Fruit fly (Drosophila melanogaster) whole organism, embryonic: Measurements from ENCODE around the gene Acn.

Experiments
- CG10959 ChIP-seq: fragments of 200-800 bp; sonication (Bioruptor generic); IDR thresholded peaks from 2 replicates; pipeline ENCODE4 v1.3.6; 2022; ENCODE audit warnings: missing biosample characterization, missing genetic modification characterization
- CG11093 ChIP-seq: fragments of 200-800 bp; sonication (Bioruptor generic); IDR thresholded peaks from 3 replicates; pipeline ENCODE4 v1.3.6; 2022; ENCODE audit warnings: missing biosample characterization, missing genetic modification characterization
- CG12769 ChIP-seq: fragments of 200-800 bp; sonication (Bioruptor generic); optimal IDR thresholded peaks from 2 replicates; lab custom pipeline; 2019; ENCODE audit warnings: missing biosample characterization, mild to moderate bottlenecking, missing genetic modification characterization, moderate library complexity
- CG13894 ChIP-seq: fragments of 200-800 bp; sonication (Bioruptor generic); optimal IDR thresholded peaks from 3 replicates; lab custom pipeline; 2018; ENCODE audit warnings: missing biosample characterization, mild to moderate bottlenecking, missing genetic modification characterization, moderate library complexity
- CG16863 ChIP-seq: fragments of 200-800 bp; sonication (Bioruptor generic); optimal IDR thresholded peaks from 3 replicates; lab custom pipeline; 2016; ENCODE audit warnings: missing biosample characterization, missing genetic modification characterization
- CG17328 ChIP-seq: fragments of 200-800 bp; sonication (Bioruptor generic); IDR thresholded peaks from 2 replicates; pipeline ENCODE4 v1.3.6; 2022; ENCODE audit warnings: missing biosample characterization, missing genetic modification characterization
- CG2678 ChIP-seq: fragments of 200-800 bp; sonication (Bioruptor generic); optimal IDR thresholded peaks from 3 replicates; lab custom pipeline; 2019; ENCODE audit warnings: missing biosample characterization, mild to moderate bottlenecking, missing genetic modification characterization, moderate library complexity
- CG30020 ChIP-seq: fragments of 200-800 bp; optimal IDR thresholded peaks from 2 replicates; lab custom pipeline; 2019; ENCODE audit warnings: missing biosample characterization, mild to moderate bottlenecking, missing genetic modification characterization, moderate library complexity
- CG34422 ChIP-seq: fragments of 200-800 bp; sonication (Bioruptor generic); IDR thresholded peaks from 3 replicates; pipeline ENCODE4 v1.3.6; 2022; ENCODE audit warnings: missing biosample characterization, missing genetic modification characterization
- CG4282 ChIP-seq: fragments of 200-800 bp; sonication (Bioruptor generic); optimal IDR thresholded peaks from 2 replicates; lab custom pipeline; 2016; ENCODE audit warnings: missing biosample characterization, missing genetic modification characterization
- CG4360 ChIP-seq: fragments of 200-800 bp; sonication (Bioruptor generic); IDR thresholded peaks from 2 replicates; pipeline ENCODE4 v1.3.6; 2022; ENCODE audit warnings: missing biosample characterization, missing genetic modification characterization
- CG7745 ChIP-seq: fragments of 200-800 bp; sonication (Bioruptor generic); optimal IDR thresholded peaks from 2 replicates; lab custom pipeline; 2018; ENCODE audit warnings: missing biosample characterization, mild to moderate bottlenecking, missing genetic modification characterization, moderate library complexity
- Camta ChIP-seq: fragments of 200-800 bp; sonication (Bioruptor generic); optimal IDR thresholded peaks from 2 replicates; lab custom pipeline; 2016; ENCODE audit warnings: missing biosample characterization, missing genetic modification characterization
- Deaf1 ChIP-seq: fragments of 200-800 bp; optimal IDR thresholded peaks from 3 replicates; lab custom pipeline; 2019; ENCODE audit warnings: missing biosample characterization, mild to moderate bottlenecking, missing genetic modification characterization, moderate library complexity
- Gug ChIP-seq: fragments of 200-800 bp; sonication (Bioruptor generic); IDR thresholded peaks from 4 replicates; pipeline ENCODE4 v1.3.6; 2022; ENCODE audit warnings: missing biosample characterization, missing genetic modification characterization
- Hr78 ChIP-seq, 2 experiments: fragments of 200-800 bp in 1 of 2; fragments of >200 bp in 1 of 2; sonication (Bioruptor generic) in 1 of 2; optimal IDR thresholded peaks; 2 replicates each; lab custom pipeline; 2017 to 2019; ENCODE audit warnings: missing biosample characterization in 2 of 2, missing genetic modification characterization in 2 of 2, mild to moderate bottlenecking in 1 of 2, moderate library complexity in 1 of 2
- Lim3 ChIP-seq: fragments of 200-800 bp; sonication (Bioruptor generic); IDR thresholded peaks from 2 replicates; pipeline ENCODE4 v1.3.6; 2022; ENCODE audit warnings: missing biosample characterization, missing genetic modification characterization
- Med ChIP-seq: fragments of 200-800 bp; sonication (Bioruptor generic); peaks from one replicate; lab custom pipeline; 2016; ENCODE audit warnings: missing biosample characterization, missing genetic modification characterization, mild to moderate bottlenecking, inconsistent platforms, moderate library complexity
- Mrtf ChIP-seq: fragments of 200-800 bp; sonication (Bioruptor generic); IDR thresholded peaks from 3 replicates; pipeline ENCODE4 v1.3.6; 2022; ENCODE audit warnings: missing biosample characterization, missing genetic modification characterization
- NK7.1 ChIP-seq: fragments of 200-800 bp; sonication (Bioruptor generic); optimal IDR thresholded peaks from 3 replicates; lab custom pipeline; 2016; ENCODE audit warnings: missing biosample characterization, missing genetic modification characterization
- Nf-YB ChIP-seq: fragments of 200-800 bp; sonication (Bioruptor generic); optimal IDR thresholded peaks from 3 replicates; lab custom pipeline; 2019; ENCODE audit warnings: missing biosample characterization, mild to moderate bottlenecking, missing genetic modification characterization, moderate library complexity
- Nf-YC ChIP-seq: fragments of 200-800 bp; optimal IDR thresholded peaks from 3 replicates; lab custom pipeline; 2019; ENCODE audit warnings: missing biosample characterization, mild to moderate bottlenecking, missing genetic modification characterization, moderate library complexity
- Pdp1 ChIP-seq, 2 experiments: fragments of 200-800 bp; sonication (Bioruptor generic); optimal IDR thresholded peaks; 3 replicates each; lab custom pipeline; 2016; ENCODE audit warnings: missing biosample characterization in 2 of 2, missing genetic modification characterization in 2 of 2, mild to moderate bottlenecking in 1 of 2, moderate library complexity in 1 of 2
- Ptx1 ChIP-seq: fragments of 200-800 bp; sonication (Bioruptor generic); IDR thresholded peaks from 2 replicates; pipeline ENCODE4 v1.3.6; 2022; ENCODE audit warnings: missing biosample characterization, missing genetic modification characterization
- Vsx1 ChIP-seq: fragments of 200-800 bp; sonication (Bioruptor generic); optimal IDR thresholded peaks from 2 replicates; lab custom pipeline; 2017; ENCODE audit warnings: missing biosample characterization, mild to moderate bottlenecking, missing genetic modification characterization, missing genetic modification reagents
- abd-A ChIP-seq: fragments of 200-800 bp; sonication (Bioruptor generic); optimal IDR thresholded peaks from 3 replicates; lab custom pipeline; 2019; ENCODE audit warnings: missing biosample characterization, mild to moderate bottlenecking, missing genetic modification characterization, moderate library complexity
- bigmax ChIP-seq: fragments of 200-800 bp; sonication (Bioruptor generic); optimal IDR thresholded peaks from 2 replicates; lab custom pipeline; 2018; ENCODE audit warnings: missing biosample characterization, mild to moderate bottlenecking, missing genetic modification characterization
- cg ChIP-seq: fragments of 200-800 bp; sonication (Bioruptor generic); optimal IDR thresholded peaks from 3 replicates; lab custom pipeline; 2019; ENCODE audit warnings: missing biosample characterization, mild to moderate bottlenecking, missing genetic modification characterization, moderate library complexity
- chinmo ChIP-seq: fragments of 200-800 bp; sonication (Bioruptor generic); IDR thresholded peaks from 4 replicates; pipeline ENCODE4 v1.3.6; 2022; ENCODE audit warnings: missing biosample characterization, missing genetic modification characterization; ENCODE audit not compliant: partially characterized antibody
- crol ChIP-seq: fragments of 200-800 bp; sonication (Bioruptor generic); IDR thresholded peaks from 2 replicates; pipeline ENCODE4 v1.3.6; 2022; ENCODE audit warnings: missing biosample characterization, missing genetic modification characterization
- en ChIP-seq: fragments of 200-800 bp; sonication (Bioruptor generic); optimal IDR thresholded peaks from 2 replicates; lab custom pipeline; 2016; ENCODE audit warnings: missing biosample characterization, missing genetic modification characterization
- esg ChIP-seq: fragments of 200-800 bp; sonication (Bioruptor generic); conservative IDR thresholded peaks from 2 replicates; pipeline ENCODE4 v1.3.6; 2022; ENCODE audit warnings: missing biosample characterization, missing genetic modification characterization
- exex ChIP-seq: fragments of 200-800 bp; sonication (Bioruptor generic); optimal IDR thresholded peaks from 4 replicates; lab custom pipeline; 2018; ENCODE audit warnings: missing biosample characterization, mild to moderate bottlenecking, missing genetic modification characterization, moderate library complexity
- fd64A ChIP-seq: fragments of 200-800 bp; sonication (Bioruptor generic); optimal IDR thresholded peaks from 3 replicates; lab custom pipeline; 2018; ENCODE audit warnings: missing biosample characterization, mild to moderate bottlenecking, missing genetic modification characterization
- gce ChIP-seq: fragments of 200-800 bp; sonication (Bioruptor generic); IDR thresholded peaks from 3 replicates; pipeline ENCODE4 v1.3.6; 2022; ENCODE audit warnings: missing biosample characterization, missing genetic modification characterization
- grn ChIP-seq: fragments of 200-800 bp; sonication (Bioruptor generic); optimal IDR thresholded peaks from 3 replicates; lab custom pipeline; 2017; ENCODE audit warnings: missing biosample characterization, missing genetic modification characterization
- gsb-n ChIP-seq: fragments of 200-800 bp; sonication (Bioruptor generic); optimal IDR thresholded peaks from 3 replicates; lab custom pipeline; 2018; ENCODE audit warnings: missing biosample characterization, mild to moderate bottlenecking, missing genetic modification characterization
- nerfin-2 ChIP-seq: fragments of 200-800 bp; sonication (Bioruptor generic); IDR thresholded peaks from 2 replicates; pipeline ENCODE4 v1.3.6; 2022; ENCODE audit warnings: missing biosample characterization, missing genetic modification characterization; ENCODE audit not compliant: partially characterized antibody
- oc ChIP-seq: fragments of 200-800 bp; sonication (Bioruptor generic); optimal IDR thresholded peaks from 2 replicates; lab custom pipeline; 2018; ENCODE audit warnings: missing biosample characterization, mild to moderate bottlenecking, missing genetic modification characterization, moderate library complexity
- pho ChIP-seq: fragments of 200-800 bp; sonication (Bioruptor generic); optimal IDR thresholded peaks from 2 replicates; lab custom pipeline; 2016; ENCODE audit warnings: missing biosample characterization, missing genetic modification characterization
- pros ChIP-seq: fragments of 200-800 bp; sonication (Bioruptor generic); optimal IDR thresholded peaks from 3 replicates; lab custom pipeline; 2019; ENCODE audit warnings: missing biosample characterization, mild to moderate bottlenecking, missing genetic modification characterization, moderate library complexity
- sd ChIP-seq: fragments of 200-800 bp; sonication (Bioruptor generic); optimal IDR thresholded peaks from 3 replicates; lab custom pipeline; 2018; ENCODE audit warnings: missing biosample characterization, mild to moderate bottlenecking, missing genetic modification characterization, moderate library complexity
- sens ChIP-seq: fragments of 200-800 bp; sonication (Bioruptor generic); peaks from one replicate; lab custom pipeline; 2016; ENCODE audit warnings: missing biosample characterization, missing genetic modification characterization
- sens-2 ChIP-seq: fragments of 200-800 bp; sonication (Bioruptor generic); IDR thresholded peaks from 2 replicates; pipeline ENCODE4 v1.3.6; 2022; ENCODE audit warnings: missing biosample characterization, missing genetic modification characterization
- seq ChIP-seq: fragments of 200-800 bp; sonication (Bioruptor generic); IDR thresholded peaks from 2 replicates; pipeline ENCODE4 v1.3.6; 2022; ENCODE audit warnings: missing biosample characterization, missing genetic modification characterization
- tll ChIP-seq, 2 experiments: fragments of 200-800 bp in 1 of 2; fragments of >200 bp in 1 of 2; sonication (Bioruptor generic) in 1 of 2; optimal IDR thresholded peaks; 2 replicates each; lab custom pipeline; 2017 to 2019; ENCODE audit warnings: missing biosample characterization in 2 of 2, missing genetic modification characterization in 2 of 2, mild to moderate bottlenecking in 1 of 2, moderate library complexity in 1 of 2
- twi ChIP-seq: fragments of 200-800 bp; optimal IDR thresholded peaks from 2 replicates; lab custom pipeline; 2019; ENCODE audit warnings: missing biosample characterization, mild to moderate bottlenecking, missing genetic modification characterization, moderate library complexity
- vnd ChIP-seq: fragments of 200-800 bp; sonication (Bioruptor generic); IDR thresholded peaks from 3 replicates; pipeline ENCODE4 v1.3.6; 2022; ENCODE audit warnings: missing biosample characterization, missing genetic modification characterization; ENCODE audit not compliant: partially characterized antibody

Acn gene

DNA sequence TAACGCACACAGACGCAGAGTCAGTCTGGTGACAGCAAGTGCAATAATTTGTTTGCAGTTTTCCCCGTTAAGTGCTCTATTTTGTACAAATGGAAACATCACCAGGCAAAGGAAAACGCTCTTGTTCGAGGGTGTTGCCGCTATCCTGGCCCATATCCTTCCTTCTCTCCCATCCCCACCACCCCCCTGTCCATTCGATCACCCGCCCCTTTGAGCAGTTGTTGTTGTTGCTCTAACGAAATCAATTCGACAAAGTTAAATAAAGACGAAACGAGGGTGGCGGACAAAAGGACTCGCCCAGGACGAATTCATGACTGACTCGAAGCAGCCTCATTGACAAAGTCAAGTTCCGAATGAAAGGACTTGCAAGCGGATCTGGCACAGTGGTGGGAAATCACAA, 44.2 kb downstream of the Acn start:
- TF ChIP-seq gsb-n (peak; percentile 51), tll (GFP tag; optimal IDR thresholded peaks at IDR 0.05; lab: Kevin White, UChicago) (peak in 1 of 2 experiments; percentile 44), crol (GFP tag; lab: Robert Waterston, UW) (peak; percentile 68), CG7745 (tag; lab: Kevin White, UChicago) (no peak), CG4360 (GFP tag; lab: Robert Waterston, UW) (peak; percentile 73), pros (peak; percentile 61), esg (no peak)
- TF ChIP-seq, all 482 proteins: peak for 5

DNA sequence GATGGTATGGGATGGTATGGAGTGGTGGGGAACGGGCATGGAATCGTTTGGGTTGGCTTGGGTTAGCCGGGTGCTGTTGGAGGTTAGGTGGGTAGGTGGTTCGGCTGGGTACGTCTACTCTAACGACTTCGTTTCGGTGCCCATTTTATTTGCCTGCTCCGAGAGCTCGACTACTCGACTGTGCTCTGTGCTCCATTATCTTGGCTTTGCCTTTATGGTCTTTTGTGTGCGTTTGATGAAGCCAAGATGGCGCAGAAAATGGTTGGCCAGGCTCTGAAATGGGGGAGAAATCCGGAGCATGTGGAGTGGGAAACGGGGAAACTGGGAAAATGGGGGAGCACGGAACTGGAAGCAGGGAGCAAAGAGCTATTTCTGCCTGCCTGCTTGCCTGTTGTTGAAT, 48.7 kb downstream of the Acn start:
- no peak for TF ChIP-seq CG10959 (GFP tag; lab: Robert Waterston, UW)
- 0 out of 3 replicates have a peak, but pooled peaks have one; percentile 13 for TF ChIP-seq Mrtf (GFP tag; lab: Robert Waterston, UW)
- TF ChIP-seq CG13894 = peak; percentile 13
- no peak for TF ChIP-seq oc (tag; lab: Kevin White, UChicago)
- no peak for TF ChIP-seq nerfin-2 (GFP tag; lab: Robert Waterston, UW)
- no peak for TF ChIP-seq CG4282
- TF ChIP-seq Gug (GFP tag; lab: Robert Waterston, UW) = no peak
- no peak for TF ChIP-seq CG17328 (GFP tag; lab: Robert Waterston, UW)
- no peak for TF ChIP-seq CG16863 (GFP tag; lab: Kevin White, UChicago)
- 0 out of 2 replicates have a peak, but pooled peaks have one; percentile 8 for TF ChIP-seq crol (GFP tag; lab: Robert Waterston, UW)
- 0 out of 3 replicates have a peak, but pooled peaks have one; percentile 25 for TF ChIP-seq CG11093 (GFP tag; lab: Robert Waterston, UW)
- TF ChIP-seq Deaf1 (tag; lab: Kevin White, UChicago) = peak; percentile 40
- no peak for TF ChIP-seq CG2678 (tag; lab: Kevin White, UChicago)
- TF ChIP-seq fd64A = no peak
- peak; percentile 74 for TF ChIP-seq Nf-YC (tag; lab: Kevin White, UChicago)
- peak; percentile 93 for TF ChIP-seq abd-A (tag; lab: Kevin White, UChicago)
- no peak for TF ChIP-seq en (GFP tag; lab: Kevin White, UChicago)
- TF ChIP-seq seq (GFP tag; lab: Robert Waterston, UW) = peak; percentile 42; the same call in 1 of the 2 replicates
- TF ChIP-seq pho (GFP tag; lab: Kevin White, UChicago) = no peak
- peak; percentile 52 for TF ChIP-seq Nf-YB
- TF ChIP-seq bigmax = no peak
- TF ChIP-seq chinmo (GFP tag; lab: Robert Waterston, UW) = 0 out of 4 replicates have a peak, but pooled peaks have one; percentile 12

DNA sequence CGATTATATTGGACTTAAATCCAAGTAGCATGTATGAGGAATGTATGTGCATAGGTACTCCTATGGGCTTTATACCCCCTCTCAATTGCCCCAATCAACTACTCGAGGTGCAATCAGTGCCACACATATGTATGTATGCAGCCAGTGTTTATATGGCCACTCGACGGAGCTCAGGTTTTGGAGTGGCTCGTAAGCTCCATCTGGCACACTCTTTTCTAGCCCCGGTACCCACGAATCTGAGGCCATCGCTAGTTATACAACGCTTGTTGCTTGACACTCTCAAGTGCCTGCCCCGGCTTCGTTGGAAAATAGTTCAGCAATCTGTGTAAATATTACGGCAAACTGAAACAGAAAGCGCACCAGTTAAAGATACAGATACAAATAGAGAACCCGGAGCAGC, 51.2 kb downstream of the Acn start:
- TF ChIP-seq Lim3 (GFP tag; lab: Robert Waterston, UW) (0 out of 2 replicates have a peak, but pooled peaks have one; percentile 56), cg (GFP tag; lab: Kevin White, UChicago) (peak; percentile 7), CG30020 (tag; lab: Kevin White, UChicago) (no peak), gce (0 out of 3 replicates have a peak, but pooled peaks have one; percentile 27), CG12769 (peak; percentile 20), Camta (GFP tag; lab: Kevin White, UChicago) (no peak), NK7.1 (GFP tag; lab: Kevin White, UChicago) (no peak), exex (tag; lab: Kevin White, UChicago) (peak; percentile 60), sd (tag; lab: Kevin White, UChicago) (peak; percentile 62), twi (peak; percentile 92), Vsx1 (GFP tag; lab: Kevin White, UChicago) (peak; percentile 96), sens-2 (GFP tag; lab: Robert Waterston, UW) (peak; percentile 71), Hr78 (GFP tag; optimal IDR thresholded peaks at IDR 0.05; lab: Kevin White, UChicago) (peak in 1 of 2 experiments; percentile 55), Ptx1 (GFP tag; lab: Robert Waterston, UW) (no peak), sens (peak; percentile 80), Med (GFP tag; lab: Kevin White, UChicago) (peak; percentile 25), vnd (GFP tag; lab: Robert Waterston, UW) (peak; percentile 82), Pdp1 (GFP tag; optimal IDR thresholded peaks at IDR 0.05; lab: Kevin White, UChicago) (peak in 1 of 2 experiments; percentile 90), grn (peak; percentile 80), CG34422 (GFP tag; lab: Robert Waterston, UW) (0 out of 3 replicates have a peak, but pooled peaks have one; percentile 11)
